Fruit fly (Drosophila melanogaster): Measurements from ENCODE around the gene Tengl2.

Gene Tengl2

dm6 chr2L:2236722-2237121, 2.5 kb downstream of the Tengl2 start, which contains the start of gene Sec24CD (continued):
- TF ChIP-seq trem (tag; optimal IDR thresholded peaks at IDR 0.05) (peak; percentile 80), Dip2 (GFP tag; IDR thresholded peaks at IDR 0.05) (no peak), slou (GFP tag; optimal IDR thresholded peaks at IDR 0.05) (no peak), CG33557 (GFP tag; optimal IDR thresholded peaks at IDR 0.05) (peak; percentile 19), esg (GFP tag; conservative IDR thresholded peaks at IDR 0.05) (no peak), ssp (GFP tag; IDR thresholded peaks at IDR 0.05) (no peak), CG3838 (GFP tag; optimal IDR thresholded peaks at IDR 0.05) (no peak), CG10366 (GFP tag; IDR thresholded peaks at IDR 0.05) (no peak), Jarid2 (GFP tag; optimal IDR thresholded peaks at IDR 0.05) (no peak), inv (GFP tag; IDR thresholded peaks at IDR 0.05; ENCODE audit: partially characterized antibody) (peak; percentile 66), row (GFP tag; IDR thresholded peaks at IDR 0.05) (peak; percentile 80), CG7357 (GFP tag; IDR thresholded peaks at IDR 0.05) (no peak), HHEX (GFP tag; optimal IDR thresholded peaks at IDR 0.05) (no peak), ERR (GFP tag; optimal IDR thresholded peaks at IDR 0.05) (no peak), wdn (GFP tag; IDR thresholded peaks at IDR 0.05) (no peak), nau (GFP tag; optimal IDR thresholded peaks at IDR 0.05) (no peak), zen (tag; optimal IDR thresholded peaks at IDR 0.05) (peak; percentile 24), E2f1 (GFP tag; IDR thresholded peaks at IDR 0.05) (no peak), Pdp1 (GFP tag; optimal IDR thresholded peaks at IDR 0.05) (no peak), CG4360 (GFP tag; IDR thresholded peaks at IDR 0.05) (no peak), zen2 (GFP tag; IDR thresholded peaks at IDR 0.05; ENCODE audit: partially characterized antibody) (peak; percentile 96), sima (GFP tag; optimal IDR thresholded peaks at IDR 0.05) (no peak), stwl (tag; optimal IDR thresholded peaks at IDR 0.05) (peak; percentile 92), gcm (GFP tag; optimal IDR thresholded peaks at IDR 0.05) (no peak), dpn (GFP tag; optimal IDR thresholded peaks at IDR 0.05) (no peak), CG1529 (GFP tag; optimal IDR thresholded peaks at IDR 0.05) (no peak), CG1024 (GFP tag; IDR thresholded peaks at IDR 0.05) (no peak), sim (GFP tag; IDR thresholded peaks at IDR 0.05) (no peak), danr (GFP tag; IDR thresholded peaks at IDR 0.05) (no peak), mirr (GFP tag; optimal IDR thresholded peaks at IDR 0.05) (no peak), CG30020 (tag; optimal IDR thresholded peaks at IDR 0.05) (no peak), tio (GFP tag; optimal IDR thresholded peaks at IDR 0.05) (no peak), CG3995 (GFP tag; optimal IDR thresholded peaks at IDR 0.05) (no peak), prd (optimal IDR thresholded peaks at IDR 0.05) (no peak), prd (GFP tag; IDR thresholded peaks at IDR 0.05) (no peak), Dek (tag; optimal IDR thresholded peaks at IDR 0.05) (no peak), Bgb (GFP tag; IDR thresholded peaks at IDR 0.05; ENCODE audit: partially characterized antibody) (peak; percentile 96), CG10321 (GFP tag; IDR thresholded peaks at IDR 0.05) (no peak), CG43689 (GFP tag; IDR thresholded peaks at IDR 0.05) (no peak), odd (GFP tag; optimal IDR thresholded peaks at IDR 0.05) (no peak), corto (GFP tag; optimal IDR thresholded peaks at IDR 0.05) (no peak), maf-S (GFP tag; optimal IDR thresholded peaks at IDR 0.05) (no peak), emc (GFP tag; optimal IDR thresholded peaks at IDR 0.05) (no peak), sr (GFP tag; IDR thresholded peaks at IDR 0.05) (no peak), en (GFP tag; optimal IDR thresholded peaks at IDR 0.05) (no peak), da (GFP tag; optimal IDR thresholded peaks at IDR 0.05) (no peak), Hr78 (GFP tag; optimal IDR thresholded peaks at IDR 0.05) (no peak), CG32772 (GFP tag; IDR thresholded peaks at IDR 0.05) (no peak), CHES-1-like (GFP tag; optimal IDR thresholded peaks at IDR 0.05) (no peak), TFAM (GFP tag; optimal IDR thresholded peaks at IDR 0.05) (no peak), CG3726 (GFP tag; IDR thresholded peaks at IDR 0.05) (no peak), CG2129 (GFP tag; IDR thresholded peaks at IDR 0.05; ENCODE audit: partially characterized antibody) (no peak), gcm2 (GFP tag; optimal IDR thresholded peaks at IDR 0.05) (no peak)
